Worm (Caenorhabditis elegans) whole organism, midembryonic: Measurements from ENCODE around the gene F13E6.1.

Experiments
- T22C8.4 ChIP-seq: fragments of 200-800 bp; sonication (Bioruptor generic); IDR thresholded peaks from 2 replicates; pipeline ENCODE4 v1.3.6; 2022; ENCODE audit warnings: missing genetic modification characterization, missing compliant biosample characterization
- cog-1 ChIP-seq: sonication (generic microtip); optimal IDR thresholded peaks from 2 replicates; lab custom pipeline; 2016; ENCODE audit warnings: missing genetic modification characterization, missing compliant biosample characterization
- flt-1 ChIP-seq: fragments of 200-800 bp; sonication (Bioruptor generic); IDR thresholded peaks from 2 replicates; pipeline ENCODE4 v1.3.6; 2022; ENCODE audit warnings: missing genetic modification characterization, missing compliant biosample characterization
- klf-2 ChIP-seq: fragments of 200-800 bp; sonication (Bioruptor generic); conservative IDR thresholded peaks from 2 replicates; pipeline ENCODE4 v1.3.6; 2022; ENCODE audit warnings: missing genetic modification reagents, missing genetic modification characterization, missing compliant biosample characterization
- med-1 ChIP-seq: sonication (generic microtip); optimal IDR thresholded peaks from 2 replicates; lab custom pipeline; 2017; ENCODE audit warnings: missing genetic modification characterization, mild to moderate bottlenecking, missing compliant biosample characterization, antibody characterized with exemption, missing genetic modification reagents; ENCODE audit not compliant: insufficient read depth
- ref-1 ChIP-seq: fragments of 200-800 bp; sonication (Bioruptor generic); conservative IDR thresholded peaks from 2 replicates; pipeline ENCODE4 v1.3.6; 2022; ENCODE audit warnings: missing genetic modification reagents, missing genetic modification characterization, missing compliant biosample characterization
- tab-1 ChIP-seq: fragments of 200-800 bp; sonication (Bioruptor generic); IDR thresholded peaks from 2 replicates; pipeline ENCODE4 v1.3.6; 2022; ENCODE audit warnings: missing genetic modification characterization, missing compliant biosample characterization
- ztf-23 ChIP-seq: fragments of 200-800 bp; sonication (Bioruptor generic); IDR thresholded peaks from 2 replicates; pipeline ENCODE4 v1.3.6; 2022; ENCODE audit warnings: missing genetic modification reagents, missing genetic modification characterization, missing compliant biosample characterization
- ztf-29 ChIP-seq: fragments of 200-800 bp; sonication (Bioruptor generic); IDR thresholded peaks from 2 replicates; pipeline ENCODE4 v1.3.6; 2022; ENCODE audit warnings: missing genetic modification reagents, missing genetic modification characterization, missing compliant biosample characterization

- TF ChIP-seq ztf-23 (GFP tag; lab: Robert Waterston, UW) (no peak), tab-1 (no peak), med-1 (GFP tag; lab: Kevin White, UChicago) (no peak), cog-1 (tag; lab: Kevin White, UChicago) (no peak), flt-1 (no peak), ref-1 (GFP tag; lab: Robert Waterston, UW) (no peak), klf-2 (GFP tag; lab: Robert Waterston, UW) (no peak), T22C8.4 (GFP tag; lab: Robert Waterston, UW) (no peak), ztf-29 (no peak)
Measured at ce11 chrX:10635608-10636007, 41.3 kb downstream of the F13E6.1 start, which contains the start of gene daf-12.
